Worm (Caenorhabditis elegans) whole organism, early embryonic: ENCODE data around the gene coa-7.

Source experiments
- ceh-36 ChIP-seq: sonication (generic microtip); optimal IDR thresholded peaks from 2 replicates; lab custom pipeline; 2016; ENCODE audit warnings: missing genetic modification characterization, inconsistent platforms, missing compliant biosample characterization
- tbx-37 ChIP-seq: fragments of 200-800 bp; sonication (Bioruptor generic); conservative IDR thresholded peaks from 2 replicates; pipeline ENCODE4 v1.3.6; 2022; ENCODE audit warnings: missing genetic modification reagents, missing genetic modification characterization, missing compliant biosample characterization

DNA sequence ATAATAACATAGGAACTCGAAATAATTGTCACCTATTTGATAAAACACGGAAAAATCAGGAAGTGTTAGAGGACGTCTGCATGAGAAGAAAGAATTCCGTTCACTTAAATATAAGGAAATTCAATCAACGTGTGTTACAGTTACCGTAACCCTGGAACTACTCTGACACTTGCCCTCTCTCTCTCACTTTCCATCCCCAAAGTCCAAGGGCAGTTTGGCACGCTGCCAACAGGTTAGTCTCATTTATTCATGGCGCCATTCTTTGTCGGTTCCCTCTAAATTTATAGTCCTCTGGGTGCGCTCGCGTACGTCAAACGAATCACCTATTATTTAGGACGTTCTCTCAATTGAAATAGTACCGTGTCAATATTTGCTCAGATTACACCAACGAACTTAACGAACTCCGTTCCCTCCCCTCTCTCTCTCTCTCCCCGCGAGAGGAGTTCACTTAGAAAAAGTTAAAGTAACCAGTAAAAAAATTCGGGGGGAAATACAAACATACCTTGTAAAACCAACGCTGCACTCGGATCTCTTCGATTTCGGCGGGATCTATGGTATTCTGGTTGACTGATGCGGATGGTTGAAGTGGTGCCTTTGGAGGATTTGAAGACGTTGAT lies 30.2 kb downstream of the coa-7 start:
- no peak for TF ChIP-seq ceh-36 (tag; lab: Kevin White, UChicago)
- TF ChIP-seq tbx-37 (GFP tag; lab: Robert Waterston, UW), result no peak
